Worm (Caenorhabditis elegans): Measurements from ENCODE around the gene twk-26.

- TF ChIP-seq skn-1 (tag; optimal IDR thresholded peaks at IDR 0.05) = no peak
- no peak for TF ChIP-seq nhr-11 (tag; optimal IDR thresholded peaks at IDR 0.05)
- TF ChIP-seq snpc-4 (tag; optimal IDR thresholded peaks at IDR 0.05) = no peak
- no peak for TF ChIP-seq ztf-11 (tag; optimal IDR thresholded peaks at IDR 0.05)
- no peak for TF ChIP-seq elt-1 (tag; optimal IDR thresholded peaks at IDR 0.05)
- TF ChIP-seq ceh-28 (tag; optimal IDR thresholded peaks at IDR 0.05) = no peak
- TF ChIP-seq elt-2 (tag; optimal IDR thresholded peaks at IDR 0.05) = no peak
- TF ChIP-seq ztf-4 (tag; optimal IDR thresholded peaks at IDR 0.05) = no peak
- no peak for TF ChIP-seq pha-4 (tag; optimal IDR thresholded peaks at IDR 0.05)
- TF ChIP-seq ama-1 (optimal IDR thresholded peaks at IDR 0.05) = no peak
- TF ChIP-seq nfya-1 (tag; optimal IDR thresholded peaks at IDR 0.05; ENCODE audit: insufficient read depth) = no peak
- TF ChIP-seq elt-3 (tag; optimal IDR thresholded peaks at IDR 0.05) = no peak
Observed at ce11 chrX:3022330-3023088, 32.1 kb downstream of the twk-26 start.

Data from whole organism, L3 larva.